Worm (Caenorhabditis elegans): ENCODE measurements around the gene nyn-1.

DNA sequence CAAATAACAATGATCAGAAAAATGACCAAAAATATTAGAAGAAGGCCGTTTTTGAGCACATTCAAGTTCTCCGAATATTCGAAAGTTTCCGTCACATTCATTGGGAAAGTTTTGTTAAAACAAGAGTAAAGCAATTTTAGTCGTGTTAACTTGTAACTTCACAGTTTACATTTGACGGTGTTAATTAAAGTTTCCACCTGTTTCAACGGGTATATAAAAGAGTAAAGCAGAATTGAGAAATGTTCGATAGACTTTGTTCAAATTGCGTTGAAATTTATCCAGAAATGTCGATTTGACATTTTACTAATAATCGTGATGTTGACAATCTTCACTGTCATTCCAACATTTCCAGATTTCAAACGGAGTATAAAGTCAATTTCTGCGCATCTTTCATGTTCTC is 41.0 kb downstream of the nyn-1 start, which contains the start of gene srz-29:
- TF ChIP-seq T07F8.4 (tag; optimal IDR thresholded peaks at IDR 0.05) = no peak
- TF ChIP-seq Y53F4B.3 (GFP tag; IDR thresholded peaks at IDR 0.05) = no peak
- TF ChIP-seq lin-54 (GFP tag; optimal IDR thresholded peaks at IDR 0.05) = no peak
- no peak for TF ChIP-seq ama-1 (optimal IDR thresholded peaks at IDR 0.05)
- no peak for TF ChIP-seq ama-1 (GFP tag; optimal IDR thresholded peaks at IDR 0.05)
- TF ChIP-seq nhr-120 (GFP tag; IDR thresholded peaks at IDR 0.05) = no peak
- no peak for TF ChIP-seq C17E4.6 (GFP tag; IDR thresholded peaks at IDR 0.05)
- TF ChIP-seq Y56A3A.18 (GFP tag; IDR thresholded peaks at IDR 0.05) = no peak
